Worm (Caenorhabditis elegans): ENCODE measurements around the gene srh-92.

ce11 chrV:7439807-7440206, 21.0 kb downstream of the srh-92 start, which contains the start of gene try-13:
- no peak for TF ChIP-seq him-1 (tag; optimal IDR thresholded peaks at IDR 0.05)
- TF ChIP-seq W03F9.2 (tag; optimal IDR thresholded peaks at IDR 0.05), result no peak
